Worm (Caenorhabditis elegans): Measurements from ENCODE around the gene taf-7.2.

The taf-7.2 gene

DNA sequence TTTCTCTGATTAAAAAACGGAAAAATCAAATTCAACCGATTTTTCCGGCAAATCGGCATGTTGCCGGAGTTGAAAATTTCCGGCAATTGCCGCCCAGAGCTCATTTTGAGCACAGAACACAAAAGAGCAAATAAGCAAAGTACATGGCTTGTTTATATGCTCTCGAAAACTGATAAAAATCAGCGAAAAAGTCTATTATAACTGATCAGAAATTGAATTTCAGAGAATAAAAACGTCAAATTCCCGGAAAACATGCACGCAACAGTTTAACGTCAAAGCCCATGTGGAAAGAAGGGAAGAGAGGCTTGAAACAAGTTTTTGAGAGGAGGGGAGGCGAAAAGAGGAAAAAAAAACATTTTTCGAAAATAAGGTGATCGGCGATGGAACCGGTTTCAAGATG is 4.4 kb downstream of the taf-7.2 start:
- TF ChIP-seq elt-3 (tag; optimal IDR thresholded peaks at IDR 0.05) (no peak), ham-2 (GFP tag; optimal IDR thresholded peaks at IDR 0.05) (no peak), drap-1 (GFP tag; optimal IDR thresholded peaks at IDR 0.05) (no peak), flh-1 (GFP tag; optimal IDR thresholded peaks at IDR 0.05) (no peak), bed-3 (GFP tag; optimal IDR thresholded peaks at IDR 0.05) (no peak), lin-13 (tag; optimal IDR thresholded peaks at IDR 0.05) (no peak), cnd-1 (tag; optimal IDR thresholded peaks at IDR 0.05) (no peak), ces-1 (GFP tag; optimal IDR thresholded peaks at IDR 0.05) (no peak), mep-1 (tag; optimal IDR thresholded peaks at IDR 0.05) (no peak), blmp-1 (tag; optimal IDR thresholded peaks at IDR 0.05) (no peak), nhr-2 (tag; optimal IDR thresholded peaks at IDR 0.05) (no peak), lin-32 (GFP tag; optimal IDR thresholded peaks at IDR 0.05) (no peak), unc-39 (tag; optimal IDR thresholded peaks at IDR 0.05) (no peak), mab-5 (tag; optimal IDR thresholded peaks at IDR 0.05) (no peak)

DNA sequence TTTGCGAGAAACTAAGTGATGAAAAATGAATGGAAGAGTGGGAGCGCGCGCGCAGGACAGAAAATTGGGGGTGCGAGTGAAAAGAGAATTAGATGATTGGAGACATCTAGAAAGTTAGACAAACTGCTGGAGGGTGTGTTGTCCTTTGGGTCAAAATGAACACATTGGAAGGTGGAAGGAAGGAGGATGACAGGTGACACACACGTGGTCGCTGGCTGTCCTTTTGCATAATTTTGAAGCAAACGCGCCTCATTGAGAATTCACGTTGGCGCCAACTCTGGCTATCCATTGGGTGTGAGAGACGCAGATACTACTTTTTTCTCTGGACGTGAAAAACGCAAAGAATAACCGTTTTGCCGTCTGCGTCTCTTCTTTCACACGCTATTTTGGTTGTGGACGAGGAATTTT is 7.7 kb downstream of the taf-7.2 start:
- TF ChIP-seq ces-1 (GFP tag; optimal IDR thresholded peaks at IDR 0.05) (peak; percentile 4), unc-120 (tag; optimal IDR thresholded peaks at IDR 0.05; ENCODE audit: poor library complexity, severe bottlenecking) (peak; percentile 64), hlh-1 (tag; optimal IDR thresholded peaks at IDR 0.05) (peak; percentile 67)

DNA sequence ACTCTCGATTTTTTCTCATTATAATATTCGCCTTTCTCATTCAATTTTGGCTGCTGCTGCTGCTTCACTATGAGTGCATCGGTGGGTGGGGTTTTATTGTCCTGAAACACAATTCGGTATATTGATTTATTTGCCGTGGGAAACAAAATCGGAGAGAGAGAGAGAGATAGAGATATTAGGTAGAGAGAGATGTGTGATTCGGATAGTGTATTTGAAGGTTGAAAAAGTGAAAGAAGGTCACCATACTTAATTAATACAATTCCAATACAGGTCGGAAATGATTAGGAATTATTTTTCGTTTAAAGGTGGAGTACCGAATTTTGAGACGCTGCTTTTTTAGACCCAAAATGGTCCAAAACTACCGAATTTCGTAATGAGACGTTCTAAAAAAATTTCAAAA is 11.0 kb downstream of the taf-7.2 start, which contains the start of gene tpst-1:
TSS of gene tpst-1 (minus strand) at position 101 of the 400 bp plus-strand sequence.
- TF ChIP-seq ztf-11 (tag; optimal IDR thresholded peaks at IDR 0.05) (no peak), nhr-28 (tag; optimal IDR thresholded peaks at IDR 0.05) (no peak), elt-1 (tag; optimal IDR thresholded peaks at IDR 0.05; ENCODE audit: borderline replicate concordance, insufficient read depth) (no peak), nhr-76 (tag; optimal IDR thresholded peaks at IDR 0.05) (no peak), M03D4.4 (tag; optimal IDR thresholded peaks at IDR 0.05) (no peak), sem-2 (GFP tag; optimal IDR thresholded peaks at IDR 0.05) (no peak), lin-32 (GFP tag; optimal IDR thresholded peaks at IDR 0.05) (no peak), ceh-83 (GFP tag; optimal IDR thresholded peaks at IDR 0.05) (no peak), ham-2 (GFP tag; optimal IDR thresholded peaks at IDR 0.05) (no peak)

DNA sequence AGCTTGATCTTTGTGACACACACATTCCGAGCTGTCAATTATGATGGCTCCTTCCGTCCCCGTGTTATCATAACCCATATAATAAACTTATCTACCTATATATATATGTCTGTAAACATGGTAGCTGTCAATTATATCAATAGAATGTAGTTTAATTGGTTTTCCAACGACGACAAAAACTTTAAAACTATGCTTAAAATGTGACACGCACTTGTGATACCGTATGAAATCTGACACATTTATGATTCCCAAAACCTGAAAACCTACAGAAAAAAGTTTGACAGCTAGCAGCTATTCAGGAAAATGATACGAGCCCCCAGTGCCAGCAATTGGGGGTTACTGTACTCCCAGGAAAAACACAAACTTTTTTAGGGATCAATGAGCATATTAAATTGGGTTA is 14.6 kb downstream of the taf-7.2 start:
- TF ChIP-seq ham-2 (GFP tag; optimal IDR thresholded peaks at IDR 0.05) (no peak), nhr-237 (tag; optimal IDR thresholded peaks at IDR 0.05) (no peak), unc-39 (tag; optimal IDR thresholded peaks at IDR 0.05) (no peak), M03D4.4 (tag; optimal IDR thresholded peaks at IDR 0.05) (no peak), ztf-11 (tag; optimal IDR thresholded peaks at IDR 0.05) (no peak), ceh-43 (GFP tag; optimal IDR thresholded peaks at IDR 0.05) (no peak), sptf-1 (tag; optimal IDR thresholded peaks at IDR 0.05) (no peak), nhr-76 (tag; optimal IDR thresholded peaks at IDR 0.05) (no peak), unc-62 (GFP tag; optimal IDR thresholded peaks at IDR 0.05) (no peak), mls-2 (tag; optimal IDR thresholded peaks at IDR 0.05) (no peak), mep-1 (tag; optimal IDR thresholded peaks at IDR 0.05) (no peak), flh-1 (GFP tag; optimal IDR thresholded peaks at IDR 0.05) (no peak), elt-3 (tag; optimal IDR thresholded peaks at IDR 0.05) (no peak), tbx-8 (GFP tag; optimal IDR thresholded peaks at IDR 0.05) (no peak)

DNA sequence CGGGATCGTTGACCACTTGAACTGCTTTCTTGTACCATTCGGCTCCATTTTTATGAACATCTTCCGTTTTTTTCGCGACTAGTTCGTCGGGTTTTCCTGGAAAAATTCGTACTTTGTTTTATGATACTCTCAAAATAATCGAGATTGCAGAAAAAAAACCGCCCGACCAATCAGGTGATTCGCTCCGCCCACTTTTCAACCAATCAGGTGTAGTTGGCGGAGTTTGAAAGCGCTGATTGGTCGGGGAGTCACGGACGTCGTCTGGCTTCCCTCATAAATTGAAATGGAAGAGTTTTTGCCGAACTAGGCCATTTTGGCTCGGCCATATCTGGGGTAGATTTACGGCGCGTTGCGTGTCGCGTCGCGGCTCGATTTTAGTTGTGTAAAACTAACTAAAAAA is 20.6 kb downstream of the taf-7.2 start:
- no peak for TF ChIP-seq lsy-2 (tag; optimal IDR thresholded peaks at IDR 0.05)
- no peak for TF ChIP-seq ces-1 (GFP tag; optimal IDR thresholded peaks at IDR 0.05)
- TF ChIP-seq ceh-43 (GFP tag; optimal IDR thresholded peaks at IDR 0.05), result no peak
- TF ChIP-seq snpc-4 (tag; optimal IDR thresholded peaks at IDR 0.05), result no peak
- TF ChIP-seq ceh-83 (GFP tag; optimal IDR thresholded peaks at IDR 0.05), result no peak
- no peak for TF ChIP-seq tbx-8 (GFP tag; optimal IDR thresholded peaks at IDR 0.05)
- no peak for TF ChIP-seq nhr-76 (tag; optimal IDR thresholded peaks at IDR 0.05)
- TF ChIP-seq lin-32 (GFP tag; optimal IDR thresholded peaks at IDR 0.05), result no peak
- no peak for TF ChIP-seq sptf-1 (tag; optimal IDR thresholded peaks at IDR 0.05)
- TF ChIP-seq nhr-28 (tag; optimal IDR thresholded peaks at IDR 0.05), result no peak
- no peak for TF ChIP-seq mep-1 (tag; optimal IDR thresholded peaks at IDR 0.05)
- TF ChIP-seq cnd-1 (tag; optimal IDR thresholded peaks at IDR 0.05), result no peak
- no peak for TF ChIP-seq unc-62 (GFP tag; optimal IDR thresholded peaks at IDR 0.05)
- TF ChIP-seq unc-39 (tag; optimal IDR thresholded peaks at IDR 0.05), result no peak
- TF ChIP-seq zip-8 (tag; optimal IDR thresholded peaks at IDR 0.05), result no peak
- TF ChIP-seq flh-1 (GFP tag; optimal IDR thresholded peaks at IDR 0.05), result no peak
- no peak for TF ChIP-seq pha-4 (tag; optimal IDR thresholded peaks at IDR 0.05)
- TF ChIP-seq unc-120 (tag; optimal IDR thresholded peaks at IDR 0.05; ENCODE audit: poor library complexity, severe bottlenecking), result no peak

All from whole organism, mixed stage, embryonic.